Worm (Caenorhabditis elegans) whole organism, young adult: ENCODE results near the gene ttbk-2.1.
"Not testable (repeated sequence)": the region's sequence is repeated elsewhere in the genome, so short reads cannot be mapped to it uniquely, and the experiment has no call there.

Experiments
- B0019.2 ChIP-seq: fragments of 200-800 bp; sonication (Bioruptor generic); conservative IDR thresholded peaks from 2 replicates; pipeline ENCODE4 v1.3.6; 2022; ENCODE audit warnings: missing genetic modification reagents, missing genetic modification characterization, missing compliant biosample characterization
- B0336.3 ChIP-seq: fragments of 200-800 bp; sonication (Bioruptor generic); IDR thresholded peaks from 2 replicates; pipeline ENCODE4 v1.3.6; 2022; ENCODE audit warnings: missing genetic modification characterization, missing compliant biosample characterization
- C17E4.6 ChIP-seq: fragments of 200-800 bp; sonication (Bioruptor generic); IDR thresholded peaks from 2 replicates; pipeline ENCODE4 v1.3.6; 2022; ENCODE audit warnings: missing genetic modification reagents, missing genetic modification characterization, missing compliant biosample characterization
- D2030.7 ChIP-seq: fragments of 200-800 bp; sonication (Bioruptor generic); IDR thresholded peaks from 2 replicates; pipeline ENCODE4 v1.3.6; 2022; ENCODE audit warnings: missing genetic modification reagents, missing genetic modification characterization, missing compliant biosample characterization
- F33H1.4 ChIP-seq: fragments of 200-800 bp; sonication (Bioruptor generic); IDR thresholded peaks from 2 replicates; pipeline ENCODE4 v1.3.6; 2022; ENCODE audit warnings: missing genetic modification reagents, missing genetic modification characterization, missing compliant biosample characterization
- F49E8.2 ChIP-seq: sonication (generic microtip); optimal IDR thresholded peaks from 3 replicates; lab custom pipeline; 2017; ENCODE audit warnings: missing genetic modification characterization, mild to moderate bottlenecking, missing compliant biosample characterization, antibody characterized with exemption, moderate library complexity; ENCODE audit not compliant: insufficient read depth
- Y53G8AR.9 ChIP-seq: fragments of 200-800 bp; sonication (Bioruptor generic); conservative IDR thresholded peaks from 2 replicates; pipeline ENCODE4 v1.3.6; 2022; ENCODE audit warnings: missing genetic modification reagents, missing genetic modification characterization, missing compliant biosample characterization
- Y56A3A.18 ChIP-seq: fragments of 200-800 bp; sonication (Bioruptor generic); IDR thresholded peaks from 2 replicates; pipeline ENCODE4 v1.3.6; 2022; ENCODE audit warnings: missing genetic modification reagents, missing genetic modification characterization, missing compliant biosample characterization
- Y79H2A.3 ChIP-seq: fragments of 200-800 bp; sonication (Bioruptor generic); conservative IDR thresholded peaks from 2 replicates; pipeline ENCODE4 v1.3.6; 2022; ENCODE audit warnings: missing genetic modification reagents, missing genetic modification characterization, missing compliant biosample characterization
- ama-1 ChIP-seq, 3 experiments: fragments of 150-350 bp in 1 of 3; sonication (generic microtip) in 2 of 3; optimal IDR thresholded peaks; 2 replicates each; lab custom pipeline; 2014 to 2018; ENCODE audit warnings: missing biosample characterization in 2 of 3, missing genetic modification characterization in 2 of 3, missing genetic modification reagents in 2 of 3
- aptf-3 ChIP-seq: fragments of 200-800 bp; sonication (Bioruptor generic); IDR thresholded peaks from 2 replicates; pipeline ENCODE4 v1.3.6; 2022; ENCODE audit warnings: missing genetic modification characterization, missing compliant biosample characterization
- attf-6 ChIP-seq: fragments of 200-800 bp; sonication (Bioruptor generic); IDR thresholded peaks from 2 replicates; pipeline ENCODE4 v1.3.6; 2022; ENCODE audit warnings: missing genetic modification reagents, missing genetic modification characterization, missing compliant biosample characterization
- ceh-100 ChIP-seq: fragments of 200-800 bp; sonication (Bioruptor generic); IDR thresholded peaks from 2 replicates; pipeline ENCODE4 v1.3.6; 2022; ENCODE audit warnings: missing genetic modification reagents, missing genetic modification characterization, missing compliant biosample characterization
- ceh-91 ChIP-seq: fragments of 200-800 bp; sonication (Bioruptor generic); IDR thresholded peaks from 2 replicates; pipeline ENCODE4 v1.3.6; 2022; ENCODE audit warnings: missing genetic modification reagents, missing genetic modification characterization, missing compliant biosample characterization
- dox-1 ChIP-seq: fragments of 200-800 bp; sonication (Bioruptor generic); IDR thresholded peaks from 2 replicates; pipeline ENCODE4 v1.3.6; 2022; ENCODE audit warnings: missing genetic modification reagents, missing genetic modification characterization, missing compliant biosample characterization
- ekl-4 ChIP-seq: fragments of 200-800 bp; sonication (Bioruptor generic); IDR thresholded peaks from 2 replicates; pipeline ENCODE4 v1.3.6; 2022; ENCODE audit warnings: missing genetic modification reagents, missing genetic modification characterization, missing compliant biosample characterization
- hmg-1.2 ChIP-seq: fragments of 200-800 bp; sonication (Bioruptor generic); IDR thresholded peaks from 2 replicates; pipeline ENCODE4 v1.3.6; 2022; ENCODE audit warnings: missing genetic modification reagents, missing genetic modification characterization, missing compliant biosample characterization
- hrde-1 ChIP-seq: sonication (generic microtip); optimal IDR thresholded peaks from 2 replicates; lab custom pipeline; 2016; ENCODE audit warnings: missing genetic modification characterization, mild to moderate bottlenecking, missing compliant biosample characterization, moderate library complexity, missing genotype, missing genetic modification reagents, borderline replicate concordance
- hsf-1 ChIP-seq: fragments of 200-800 bp; sonication (Bioruptor generic); IDR thresholded peaks from 2 replicates; pipeline ENCODE4 v1.3.6; 2022; ENCODE audit warnings: missing genetic modification reagents, missing genetic modification characterization, missing compliant biosample characterization
- lin-26 ChIP-seq: fragments of 200-800 bp; sonication (Bioruptor generic); IDR thresholded peaks from 2 replicates; pipeline ENCODE4 v1.3.6; 2022; ENCODE audit warnings: missing genetic modification reagents, missing genetic modification characterization, missing compliant biosample characterization
- lsl-1 ChIP-seq: fragments of 200-800 bp; sonication (Bioruptor generic); optimal IDR thresholded peaks from 2 replicates; lab custom pipeline; 2018; ENCODE audit warnings: mild to moderate bottlenecking, missing genetic modification characterization, moderate library complexity, missing compliant biosample characterization
- madf-3 ChIP-seq: fragments of 200-800 bp; sonication (Bioruptor generic); IDR thresholded peaks from 2 replicates; pipeline ENCODE4 v1.3.6; 2022; ENCODE audit warnings: missing genetic modification reagents, missing genetic modification characterization, missing compliant biosample characterization
- madf-6 ChIP-seq: fragments of 200-800 bp; sonication (Bioruptor generic); IDR thresholded peaks from 2 replicates; pipeline ENCODE4 v1.3.6; 2022; ENCODE audit warnings: missing genetic modification reagents, missing genetic modification characterization, missing compliant biosample characterization
- mcd-1 ChIP-seq: fragments of 200-800 bp; sonication (Bioruptor generic); IDR thresholded peaks from 2 replicates; pipeline ENCODE4 v1.3.6; 2022; ENCODE audit warnings: missing genetic modification reagents, missing genetic modification characterization, missing compliant biosample characterization
- nfyb-1 ChIP-seq: fragments of 200-800 bp; sonication (Bioruptor generic); IDR thresholded peaks from 2 replicates; pipeline ENCODE4 v1.3.6; 2022; ENCODE audit warnings: missing genetic modification reagents, missing genetic modification characterization, missing compliant biosample characterization
- pbrm-1 ChIP-seq: fragments of 200-800 bp; sonication (Bioruptor generic); IDR thresholded peaks from 2 replicates; pipeline ENCODE4 v1.3.6; 2022; ENCODE audit warnings: missing genetic modification reagents, missing genetic modification characterization, missing compliant biosample characterization
- rcor-1 ChIP-seq: fragments of 200-800 bp; sonication (Bioruptor generic); IDR thresholded peaks from 2 replicates; pipeline ENCODE4 v1.3.6; 2022; ENCODE audit warnings: missing genetic modification reagents, missing genetic modification characterization, missing compliant biosample characterization
- snpc-1.1 ChIP-seq: sonication (generic microtip); optimal IDR thresholded peaks from 2 replicates; lab custom pipeline; 2017; ENCODE audit warnings: missing genetic modification characterization, mild to moderate bottlenecking, missing compliant biosample characterization, antibody characterized with exemption, moderate library complexity, missing genotype, missing genetic modification reagents; ENCODE audit not compliant: insufficient read depth
- snpc-1.3 ChIP-seq: sonication (generic microtip); optimal IDR thresholded peaks from 2 replicates; lab custom pipeline; 2017; ENCODE audit warnings: missing genetic modification characterization, mild to moderate bottlenecking, missing compliant biosample characterization, antibody characterized with exemption, moderate library complexity, missing genotype, missing genetic modification reagents; ENCODE audit not compliant: insufficient read depth
- snpc-4 ChIP-seq, 5 experiments: fragments of 150-350 bp in 1 of 5; sonication (generic microtip) in 4 of 5; optimal IDR thresholded peaks; 2 replicates each; lab custom pipeline; 2014 to 2018; ENCODE audit warnings: missing genetic modification characterization in 5 of 5, missing biosample characterization in 3 of 5, antibody characterized with exemption in 2 of 5, mild to moderate bottlenecking in 2 of 5, missing compliant biosample characterization in 2 of 5, missing genotype in 2 of 5, moderate library complexity in 2 of 5, missing genetic modification reagents in 1 of 5
- tbp1 ChIP-seq: fragments of 200-800 bp; sonication (Bioruptor generic); optimal IDR thresholded peaks from 2 replicates; lab custom pipeline; 2018; ENCODE audit warnings: mild to moderate bottlenecking, missing genetic modification characterization, missing compliant biosample characterization
- xnd-1 ChIP-seq: sonication (generic microtip); optimal IDR thresholded peaks from 2 replicates; lab custom pipeline; 2016; ENCODE audit warnings: missing genotype, missing genetic modification reagents, missing genetic modification characterization, missing compliant biosample characterization
- ztf-25 ChIP-seq: fragments of 200-800 bp; sonication (Bioruptor generic); IDR thresholded peaks from 2 replicates; pipeline ENCODE4 v1.3.6; 2022; ENCODE audit warnings: missing genetic modification reagents, missing genetic modification characterization, missing compliant biosample characterization
- ztf-28 ChIP-seq: fragments of 200-800 bp; sonication (Bioruptor generic); IDR thresholded peaks from 2 replicates; pipeline ENCODE4 v1.3.6; 2022; ENCODE audit warnings: missing genetic modification reagents, missing genetic modification characterization, missing compliant biosample characterization

Gene ttbk-2.1

DNA sequence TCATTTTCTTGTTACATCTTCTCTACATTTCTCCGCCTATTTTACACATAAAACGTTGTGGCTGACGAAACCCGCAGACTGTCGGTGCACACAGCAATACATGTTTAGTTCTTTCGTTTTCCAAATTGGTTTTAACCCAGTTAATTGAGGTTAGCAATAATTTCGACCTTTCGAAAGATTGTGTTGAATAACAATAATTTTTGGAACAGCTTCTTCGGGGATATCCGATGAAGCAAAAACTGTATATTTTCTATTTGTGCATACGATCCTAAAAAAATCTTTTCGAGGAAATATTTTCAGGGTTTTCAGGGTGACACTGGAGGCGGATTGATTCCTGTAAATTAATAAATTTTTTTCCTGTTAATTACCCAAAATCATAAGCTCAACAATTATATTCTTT lies 3.3 kb downstream of the ttbk-2.1 start (continued):
- TF ChIP-seq dox-1 (GFP tag; lab: Robert Waterston, UW): 0 out of 2 replicates have a peak, but pooled peaks have one; percentile 43
- TF ChIP-seq attf-6: peak; percentile 97
- TF ChIP-seq hmg-1.2 (GFP tag; lab: Robert Waterston, UW): peak; percentile 80
- peak; percentile 74 for TF ChIP-seq nfyb-1 (GFP tag; lab: Robert Waterston, UW)
- TF ChIP-seq pbrm-1 (GFP tag; lab: Robert Waterston, UW): peak; percentile 78
- TF ChIP-seq snpc-4 (GFP tag; optimal IDR thresholded peaks at IDR 0.05; lab: Kevin White, UChicago): peak; percentile 60
- TF ChIP-seq snpc-4 (tag; optimal IDR thresholded peaks at IDR 0.05; lab: Kevin White, UChicago): peak; percentile 48 to 95 (median 90)
- TF ChIP-seq ceh-100 (GFP tag; lab: Robert Waterston, UW): peak; percentile 39
- peak; percentile 82 for TF ChIP-seq Y56A3A.18 (GFP tag; lab: Robert Waterston, UW)

ce11 chrIV:5264700-5265210 lies 6.3 kb downstream of the ttbk-2.1 start:
- TF ChIP-seq nfyb-1 (GFP tag; lab: Robert Waterston, UW) (peak; percentile 62; the same call in 1 of the 2 replicates), ekl-4 (GFP tag; lab: Robert Waterston, UW) (peak; percentile 82), snpc-4 (GFP tag; optimal IDR thresholded peaks at IDR 0.05; lab: Kevin White, UChicago) (peak; percentile 93), snpc-4 (tag; optimal IDR thresholded peaks at IDR 0.05; lab: Kevin White, UChicago) (peak; percentile 84 to 97 (median 95)), hmg-1.2 (GFP tag; lab: Robert Waterston, UW) (peak; percentile 82), ceh-100 (GFP tag; lab: Robert Waterston, UW) (peak; percentile 35; the same call in 1 of the 2 replicates), lin-26 (GFP tag; lab: Robert Waterston, UW) (peak; percentile 63; the same call in 1 of the 2 replicates), dox-1 (GFP tag; lab: Robert Waterston, UW) (peak; percentile 89), snpc-1.3 (tag; lab: Kevin White, UChicago) (peak; percentile 15), ama-1 (optimal IDR thresholded peaks at IDR 0.05; lab: Kevin White, UChicago) (peak; percentile 26), aptf-3 (GFP tag; lab: Robert Waterston, UW) (0 out of 2 replicates have a peak, but pooled peaks have one; percentile 8), mcd-1 (GFP tag; lab: Robert Waterston, UW) (peak; percentile 56; the same call in 1 of the 2 replicates), attf-6 (peak; percentile 99), lsl-1 (GFP tag; lab: Kevin White, UChicago) (peak; percentile 34), Y53G8AR.9 (peak; percentile 65; the same call in 1 of the 2 replicates), B0336.3 (GFP tag; lab: Robert Waterston, UW) (0 out of 2 replicates have a peak, but pooled peaks have one; percentile 26), F49E8.2 (tag; lab: Kevin White, UChicago) (peak; percentile 69), hrde-1 (tag; lab: Kevin White, UChicago) (peak; percentile 42), ztf-25 (GFP tag; lab: Robert Waterston, UW) (0 out of 2 replicates have a peak, but pooled peaks have one; percentile 73), D2030.7 (GFP tag; lab: Robert Waterston, UW) (peak; percentile 95), madf-3 (GFP tag; lab: Robert Waterston, UW) (0 out of 2 replicates have a peak, but pooled peaks have one; percentile 38), Y56A3A.18 (GFP tag; lab: Robert Waterston, UW) (peak; percentile 41; the same call in 1 of the 2 replicates), snpc-1.1 (tag; lab: Kevin White, UChicago) (peak; percentile 88), rcor-1 (GFP tag; lab: Robert Waterston, UW) (peak; percentile 38; the same call in 1 of the 2 replicates), Y79H2A.3 (GFP tag; lab: Robert Waterston, UW) (0 out of 2 replicates have a peak, but pooled peaks have one; percentile 12), ztf-28 (GFP tag; lab: Robert Waterston, UW) (0 out of 2 replicates have a peak, but pooled peaks have one; percentile 53), C17E4.6 (peak; percentile 55; the same call in 1 of the 2 replicates), ceh-91 (peak; percentile 38; the same call in 1 of the 2 replicates), B0019.2 (0 out of 2 replicates have a peak, but pooled peaks have one; percentile 28), hsf-1 (GFP tag; lab: Robert Waterston, UW) (peak; percentile 63; the same call in 1 of the 2 replicates), tbp1 (peak; percentile 69), madf-6 (GFP tag; lab: Robert Waterston, UW) (peak; percentile 80), pbrm-1 (GFP tag; lab: Robert Waterston, UW) (peak; percentile 85), xnd-1 (tag; lab: Kevin White, UChicago) (peak; percentile 7), F33H1.4 (GFP tag; lab: Robert Waterston, UW) (peak; percentile 52; the same call in 1 of the 2 replicates)
- not testable (repeated sequence) for TF ChIP-seq ama-1 (GFP tag; optimal IDR thresholded peaks at IDR 0.05; lab: Kevin White, UChicago)
